Worm (Caenorhabditis elegans) whole organism, dauer: ENCODE data around the gene F14E5.2.
"Not testable (repeated sequence)": the region's sequence is repeated elsewhere in the genome, so short reads cannot be mapped to it uniquely, and the experiment has no call there.

ENCODE experiments used
- unc-62 ChIP-seq: sonication (generic microtip); optimal IDR thresholded peaks from 2 replicates; lab custom pipeline; 2017; ENCODE audit warnings: missing biosample characterization, missing genetic modification reagents, missing genetic modification characterization

Gene F14E5.2

DNA sequence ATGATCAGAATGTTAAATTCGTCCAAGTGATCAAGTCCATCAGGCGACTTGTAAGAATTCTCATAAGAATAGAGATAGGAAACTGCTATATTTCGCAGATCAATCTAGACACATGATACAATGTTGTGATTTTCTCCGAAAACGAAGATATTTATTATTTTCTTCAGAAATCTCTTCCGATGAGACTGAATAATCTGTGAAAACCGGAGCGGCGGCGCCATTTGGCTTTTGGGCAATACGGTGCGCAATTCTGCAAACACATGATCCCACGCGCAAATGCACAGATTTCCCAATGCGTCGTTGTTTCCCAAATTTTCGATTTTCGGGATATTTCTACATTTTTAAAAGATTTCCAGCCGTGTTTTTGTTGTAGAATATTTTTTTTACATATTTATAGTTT is 13.5 kb upstream of the F14E5.2 start:
- no peak for TF ChIP-seq unc-62 (GFP tag; lab: Kevin White, UChicago)

DNA sequence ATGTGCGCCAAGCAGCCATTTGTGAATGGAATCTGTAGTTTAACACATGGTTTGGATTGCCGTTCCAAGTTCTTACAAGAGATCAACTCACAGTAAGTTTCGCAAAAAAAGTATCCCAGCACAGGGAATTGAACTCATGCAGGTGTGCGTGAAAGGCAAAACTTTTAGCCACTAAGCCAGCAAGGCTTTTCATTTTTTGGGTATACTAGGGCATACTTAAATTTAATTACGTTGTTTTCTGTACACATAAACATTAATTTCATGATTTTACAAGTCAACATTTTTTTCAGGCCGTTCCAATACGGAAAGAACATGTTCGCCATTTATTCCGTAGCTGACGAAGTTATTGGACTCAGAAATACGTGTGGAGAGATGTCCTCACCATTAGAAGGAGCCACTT is 12.9 kb upstream of the F14E5.2 start:
- TF ChIP-seq unc-62 (GFP tag; lab: Kevin White, UChicago): no peak

DNA sequence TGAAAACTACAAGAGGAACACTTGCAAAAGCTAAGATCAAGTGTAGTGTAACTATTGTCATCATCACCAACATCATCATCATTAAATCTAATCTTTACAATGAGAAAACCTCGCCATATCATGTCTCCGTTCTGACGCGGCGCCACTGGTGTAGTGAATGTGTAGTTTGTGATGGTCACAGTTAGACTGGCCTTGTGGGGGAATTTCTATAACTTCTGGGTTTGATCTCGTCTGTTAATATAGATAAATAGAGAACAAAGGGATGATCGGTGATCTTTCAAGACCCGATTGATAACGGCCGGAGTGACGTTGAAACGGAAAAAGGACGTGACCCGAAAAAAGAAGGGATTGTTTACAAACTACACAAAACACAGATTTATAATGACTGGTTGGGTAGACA is 12.1 kb upstream of the F14E5.2 start:
- no peak for TF ChIP-seq unc-62 (GFP tag; lab: Kevin White, UChicago)

DNA sequence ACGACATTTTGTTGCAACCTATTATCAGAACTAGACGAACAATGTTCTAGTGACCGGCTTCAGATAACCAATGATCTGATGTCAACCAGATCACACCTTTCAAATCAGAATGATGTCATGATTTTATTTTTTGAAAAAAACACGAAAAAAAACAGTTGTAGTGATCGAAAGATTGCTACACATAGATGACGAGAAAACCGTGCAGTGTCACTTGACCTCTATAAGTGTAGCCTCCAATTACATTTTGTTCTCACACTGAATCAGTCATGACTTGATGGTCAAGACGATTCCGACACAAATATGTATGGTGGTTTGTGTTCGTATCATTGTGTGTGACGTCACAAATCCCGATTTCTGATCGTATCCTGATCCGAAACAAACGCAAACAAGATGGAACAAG is 11.4 kb upstream of the F14E5.2 start:
- no peak for TF ChIP-seq unc-62 (GFP tag; lab: Kevin White, UChicago)

DNA sequence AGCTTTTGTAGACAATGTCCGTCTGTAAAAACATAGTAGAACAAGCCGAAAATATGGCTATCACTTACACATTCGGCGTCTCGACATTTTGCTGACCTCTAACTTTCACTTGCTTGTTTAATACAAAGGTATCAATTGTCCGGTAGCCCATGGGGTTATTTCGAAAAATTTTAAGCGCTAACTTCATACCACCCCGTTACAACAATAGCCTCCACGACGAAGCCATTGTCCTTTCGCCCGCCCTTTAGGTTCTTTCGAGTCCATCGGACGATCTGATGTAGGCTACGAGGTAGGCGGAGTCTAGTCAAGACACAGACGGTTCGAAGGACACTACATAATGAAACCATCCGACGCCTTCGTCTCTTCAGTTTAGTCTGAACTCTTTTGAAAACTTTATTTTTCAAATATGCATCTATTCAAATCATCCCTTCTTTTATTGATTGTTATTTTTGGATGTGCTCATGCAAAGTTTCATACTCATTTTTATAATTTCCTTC is 10.2 kb upstream of the F14E5.2 start, which contains the start of gene lips-10:
TSS of gene lips-10 (plus strand) at position 378 of the 497 bp plus-strand sequence.
- no peak for TF ChIP-seq unc-62 (GFP tag; lab: Kevin White, UChicago)

DNA sequence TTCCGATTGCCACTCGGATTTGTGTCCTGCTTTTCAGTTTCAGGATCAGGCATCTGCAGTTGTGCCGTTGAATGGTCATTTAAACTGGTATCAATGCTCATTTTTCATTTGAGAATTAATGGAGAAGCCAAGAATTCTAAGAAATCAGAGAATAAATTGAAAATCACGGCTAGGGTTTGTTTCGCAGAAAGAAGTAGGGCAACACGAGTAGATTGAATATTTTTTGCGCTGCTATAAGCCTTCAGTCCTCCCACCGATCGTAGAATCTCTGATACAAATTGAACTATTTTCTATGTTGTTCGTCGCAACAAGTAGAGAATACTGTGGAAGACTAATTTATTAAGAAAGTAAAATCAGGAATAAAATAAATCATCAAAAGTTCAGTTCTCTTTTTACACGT is 8.4 kb upstream of the F14E5.2 start, which contains the start of gene acp-3:
TSS of gene acp-3 (minus strand) at position 101 of the 400 bp plus-strand sequence.
- no peak for TF ChIP-seq unc-62 (GFP tag; lab: Kevin White, UChicago)

DNA sequence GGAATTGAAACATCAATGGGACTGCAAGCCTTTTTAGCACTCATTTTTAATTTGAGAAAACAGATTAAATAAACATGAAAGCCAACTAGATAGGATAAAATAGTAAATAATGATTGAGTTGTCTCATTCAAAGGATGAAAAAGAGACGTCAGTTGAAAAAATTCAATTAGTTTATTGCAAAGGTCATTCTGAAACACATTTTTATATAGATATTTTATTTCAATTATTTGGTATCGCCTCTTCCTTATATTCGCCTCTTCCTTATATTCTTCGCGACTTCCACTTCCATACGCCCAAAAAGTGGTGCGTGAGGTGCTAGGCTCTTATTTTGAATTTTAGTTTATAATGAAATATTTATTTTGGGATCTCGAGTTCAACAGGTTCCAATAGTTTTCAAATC is 6.3 kb upstream of the F14E5.2 start, which contains the start of gene acp-4:
TSS of gene acp-4 (minus strand) at position 101 of the 400 bp plus-strand sequence.
- no peak for TF ChIP-seq unc-62 (GFP tag; lab: Kevin White, UChicago)

DNA sequence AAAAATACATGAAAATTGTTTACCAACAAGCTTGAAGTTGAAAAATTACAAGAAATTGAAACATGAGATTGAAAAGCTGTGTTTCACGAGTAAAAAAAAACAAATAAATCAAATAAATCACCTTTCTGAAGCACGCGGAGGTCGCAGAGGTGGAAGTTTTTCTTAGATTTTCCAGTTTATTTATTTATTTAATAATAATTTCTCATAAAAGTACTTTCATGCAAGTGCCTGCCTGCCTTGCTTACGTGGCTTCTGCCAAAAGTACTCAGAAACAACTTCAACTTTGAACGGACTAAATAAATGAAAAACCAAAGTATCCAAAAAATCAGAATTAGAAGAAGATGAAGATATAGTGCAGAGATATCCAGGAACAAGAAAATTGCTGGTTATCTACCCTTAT is 3.3 kb upstream of the F14E5.2 start, which contains the start of gene acp-2:
TSS of gene acp-2 (minus strand) at position 101 of the 400 bp plus-strand sequence.
- TF ChIP-seq unc-62 (GFP tag; lab: Kevin White, UChicago): no peak

DNA sequence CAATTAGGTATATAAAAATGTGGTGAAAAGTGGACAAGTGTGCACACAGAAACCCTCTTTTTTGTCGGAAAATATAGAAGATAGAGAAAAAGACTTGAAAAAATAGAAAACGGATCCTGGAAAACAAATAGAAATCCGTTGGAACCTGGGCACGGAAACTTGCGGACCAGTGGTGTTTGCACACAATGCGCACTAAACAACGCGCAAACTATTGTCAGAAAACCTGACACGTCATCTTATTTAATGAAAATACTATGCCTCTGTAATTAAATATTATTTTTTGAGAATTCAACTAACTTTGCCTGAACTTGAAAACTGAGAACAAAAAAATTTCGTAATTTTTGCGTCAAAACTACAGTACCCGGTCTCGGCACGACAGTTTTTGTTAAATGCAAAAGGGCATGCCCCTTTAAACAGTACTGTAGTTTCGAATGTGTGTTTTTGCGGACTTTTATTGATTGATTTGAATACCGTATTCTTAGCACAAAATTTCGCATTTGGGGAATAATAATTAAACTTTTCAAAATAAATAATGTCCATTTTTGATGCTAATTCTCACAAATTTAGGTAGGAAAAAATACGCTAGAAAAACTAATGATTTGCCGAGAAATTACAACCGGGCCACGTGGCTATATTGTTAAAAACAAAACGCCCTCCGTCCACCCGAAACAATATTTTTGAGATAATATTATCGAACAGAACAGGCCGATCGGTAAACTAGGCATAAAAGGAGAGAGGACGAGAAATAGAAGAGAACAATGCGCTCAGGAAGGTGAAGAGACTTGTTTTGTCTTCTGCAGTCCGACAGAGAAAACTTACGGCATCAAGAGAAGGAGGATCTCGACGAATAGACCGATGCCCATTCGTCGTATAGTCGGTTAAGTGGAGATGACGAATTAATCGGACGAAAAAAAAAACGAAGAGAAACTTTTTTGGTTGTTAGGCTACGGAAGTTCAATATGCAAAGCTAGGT is 575 bp upstream of the F14E5.2 start:
- TF ChIP-seq unc-62 (GFP tag; lab: Kevin White, UChicago): no peak

DNA sequence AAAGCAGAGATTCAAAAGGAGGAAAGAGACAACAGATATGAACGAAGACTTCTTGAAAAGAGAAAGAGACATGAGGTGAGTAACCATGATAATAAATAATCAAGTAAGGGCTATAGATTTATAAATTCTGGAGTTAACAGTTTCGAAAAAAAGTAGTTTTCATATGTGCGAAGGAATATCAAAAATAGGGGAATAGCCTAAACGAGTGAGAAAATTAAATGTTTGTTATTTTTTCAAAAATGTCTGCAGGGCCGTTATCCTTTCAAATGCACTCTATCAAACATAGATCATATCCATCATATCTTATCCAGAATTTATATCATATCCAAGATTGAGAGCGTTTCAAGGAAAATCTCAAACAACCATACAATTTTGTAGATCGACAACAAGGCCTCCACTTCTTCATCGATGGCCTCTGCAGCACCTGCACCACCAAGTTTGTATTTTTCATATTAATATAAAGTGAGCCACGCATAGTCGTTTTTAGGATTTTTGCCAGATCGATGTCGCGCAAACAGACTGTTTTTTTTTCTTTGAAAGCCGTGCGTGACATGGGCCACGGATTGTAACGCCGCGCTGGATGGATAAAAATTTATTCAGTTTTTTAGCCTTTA is 7.8 kb downstream of the F14E5.2 start:
- TF ChIP-seq unc-62 (GFP tag; lab: Kevin White, UChicago): no peak

DNA sequence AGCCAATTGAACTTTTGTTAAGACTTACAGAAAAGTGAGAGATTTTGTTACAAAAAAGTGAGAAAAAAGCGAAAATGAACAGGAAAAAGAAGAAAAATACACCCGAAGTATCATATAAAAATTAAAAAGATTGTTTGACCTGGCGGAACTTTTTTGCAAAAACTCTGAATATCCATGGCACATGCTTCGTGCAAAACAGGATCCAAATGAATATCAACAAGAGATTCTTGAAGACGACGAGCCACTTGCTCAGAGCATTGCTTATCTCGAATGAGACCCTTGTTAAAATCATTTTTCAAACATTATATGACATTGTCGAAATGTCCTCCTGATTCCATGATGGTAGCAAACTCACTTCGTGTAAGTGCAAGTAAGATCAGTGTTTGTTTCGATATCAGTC is 8.9 kb downstream of the F14E5.2 start, which contains the start of gene F14E5.8:
TSS of gene F14E5.8 (plus strand) at position 301 of the 400 bp plus-strand sequence.
- not testable (repeated sequence) for TF ChIP-seq unc-62 (GFP tag; lab: Kevin White, UChicago)

DNA sequence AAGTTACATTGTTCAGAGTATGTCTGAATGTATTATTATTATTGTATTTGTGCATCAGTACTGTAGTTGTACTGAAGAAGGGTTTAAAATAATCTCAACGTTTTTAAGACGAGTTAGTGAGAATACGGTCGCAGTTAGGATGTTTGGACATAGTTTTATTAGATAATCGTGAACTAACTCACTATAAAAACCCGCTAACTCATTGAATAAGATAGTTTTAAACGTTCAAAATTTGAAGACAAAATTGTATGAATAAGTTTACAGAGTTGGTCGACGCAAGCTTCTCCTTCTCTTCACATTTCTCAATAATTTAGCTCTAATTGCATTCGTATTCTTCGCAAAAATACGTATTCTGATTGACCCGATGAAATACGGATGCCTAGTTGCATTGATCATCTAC is 9.6 kb downstream of the F14E5.2 start:
- no peak for TF ChIP-seq unc-62 (GFP tag; lab: Kevin White, UChicago)

DNA sequence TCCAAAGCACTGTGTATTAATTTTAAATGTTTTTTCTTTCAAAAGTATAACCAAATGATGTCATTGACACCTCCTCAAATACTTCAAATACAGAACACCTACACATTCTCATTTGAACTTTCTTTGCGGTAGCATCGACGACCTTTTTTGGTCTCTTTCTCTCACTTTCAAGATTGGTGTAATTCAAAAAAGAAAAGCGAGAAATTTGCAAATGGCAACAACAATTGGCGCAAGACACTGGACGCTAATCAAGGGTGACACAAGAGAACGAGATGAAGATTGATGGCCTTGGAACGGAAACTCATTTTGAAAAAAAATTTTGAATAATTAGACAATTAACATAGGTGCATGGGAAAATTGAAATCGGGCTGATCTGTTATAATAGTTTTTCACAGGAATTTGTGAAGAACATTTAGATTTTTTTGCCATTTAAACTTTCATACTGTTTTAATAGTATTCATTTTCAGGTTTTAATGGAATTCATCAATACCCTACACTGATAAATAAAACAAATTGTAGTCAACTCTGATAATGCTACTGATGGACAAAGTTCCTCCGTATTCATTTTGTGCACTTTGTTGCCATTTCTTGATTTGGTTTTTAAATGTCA is 11.5 kb downstream of the F14E5.2 start, which contains the start of gene fdgt-2:
TSS of gene fdgt-2 (plus strand) at position 560 of the 610 bp plus-strand sequence.
- TF ChIP-seq unc-62 (GFP tag; lab: Kevin White, UChicago): no peak

DNA sequence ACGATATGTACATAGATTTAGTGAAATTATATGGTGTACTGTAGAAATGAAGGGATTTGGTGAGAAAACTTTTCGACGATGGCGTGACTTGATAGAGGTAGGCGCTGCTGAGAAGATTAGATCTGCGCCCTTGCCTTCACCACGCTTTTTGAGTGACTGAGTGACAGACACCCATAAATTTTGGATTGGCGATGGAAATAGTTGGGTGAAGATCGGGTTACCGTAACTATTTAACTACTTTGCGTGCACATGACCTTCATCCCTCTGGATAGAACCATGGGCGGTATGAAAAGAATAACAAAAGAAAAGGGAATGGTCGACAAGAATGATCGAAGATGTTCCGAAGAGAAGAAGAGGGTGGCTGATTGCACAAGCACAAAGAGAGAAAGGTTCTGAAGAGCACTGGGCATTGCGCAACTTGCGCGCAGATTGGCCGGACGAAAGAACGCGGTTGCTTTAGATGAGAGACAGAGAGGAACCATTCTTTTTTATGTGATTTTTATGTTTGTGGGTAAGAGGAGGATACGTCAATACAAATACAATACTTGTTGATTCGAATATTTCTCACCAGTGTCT is 13.1 kb downstream of the F14E5.2 start:
- TF ChIP-seq unc-62 (GFP tag; lab: Kevin White, UChicago): no peak

DNA sequence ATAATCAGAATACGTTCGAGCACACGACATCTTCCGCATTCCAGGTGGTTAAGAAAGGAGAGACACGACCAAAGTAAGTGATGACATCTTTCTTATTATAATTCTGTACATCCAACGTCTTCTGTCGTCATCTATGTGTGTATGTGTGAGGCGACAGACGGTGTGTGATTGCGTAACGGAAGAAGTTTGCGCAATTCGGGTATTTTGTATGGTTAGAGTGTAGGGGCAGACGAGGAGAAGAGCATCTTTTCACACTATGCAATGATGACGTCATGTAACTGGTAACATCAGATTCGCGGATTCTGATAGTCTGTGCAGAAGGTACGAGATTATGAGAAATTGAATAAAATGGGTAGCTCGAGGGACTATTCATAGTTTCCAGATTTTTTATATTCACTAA is 13.6 kb downstream of the F14E5.2 start:
- no peak for TF ChIP-seq unc-62 (GFP tag; lab: Kevin White, UChicago)
